Worm (Caenorhabditis elegans) whole organism, late embryonic: ENCODE results near the gene F38B2.2.

Source experiments
- C38D4.7 ChIP-seq: fragments of 200-800 bp; sonication (Bioruptor generic); optimal IDR thresholded peaks from 2 replicates; lab custom pipeline; 2018; ENCODE audit warnings: mild to moderate bottlenecking, missing genetic modification characterization, moderate library complexity, missing compliant biosample characterization
- K02D7.2 ChIP-seq: sonication (generic microtip); optimal IDR thresholded peaks from 2 replicates; lab custom pipeline; 2017; ENCODE audit warnings: mild to moderate bottlenecking, missing genetic modification characterization, missing compliant biosample characterization
- K09A11.1 ChIP-seq: sonication (generic microtip); optimal IDR thresholded peaks from 2 replicates; lab custom pipeline; 2017; ENCODE audit warnings: antibody characterized with exemption, mild to moderate bottlenecking, missing genetic modification characterization, missing compliant biosample characterization; ENCODE audit not compliant: insufficient read depth
- T23F11.4 ChIP-seq: fragments of 200-800 bp; sonication (Bioruptor generic); optimal IDR thresholded peaks from 2 replicates; lab custom pipeline; 2018; ENCODE audit warnings: mild to moderate bottlenecking, missing genetic modification characterization, missing compliant biosample characterization
- Y22D7AL.16 ChIP-seq: sonication (generic microtip); optimal IDR thresholded peaks from 2 replicates; lab custom pipeline; 2016; ENCODE audit warnings: missing genetic modification characterization, missing compliant biosample characterization
- ahr-1 ChIP-seq: sonication (generic microtip); optimal IDR thresholded peaks from 2 replicates; lab custom pipeline; 2016; ENCODE audit warnings: missing genetic modification characterization, missing compliant biosample characterization
- ama-1 ChIP-seq: fragments of 150-350 bp; optimal IDR thresholded peaks from 2 replicates; lab custom pipeline; 2014
- ceh-14 ChIP-seq: sonication (generic microtip); optimal IDR thresholded peaks from 2 replicates; lab custom pipeline; 2016; ENCODE audit warnings: missing genotype, missing genetic modification characterization, missing compliant biosample characterization
- ceh-2 ChIP-seq: sonication (generic microtip); optimal IDR thresholded peaks from 2 replicates; lab custom pipeline; 2016; ENCODE audit warnings: missing genotype, missing genetic modification characterization, missing compliant biosample characterization
- ceh-24 ChIP-seq: sonication (generic microtip); optimal IDR thresholded peaks from 2 replicates; lab custom pipeline; 2016; ENCODE audit warnings: mild to moderate bottlenecking, missing genetic modification characterization, missing compliant biosample characterization
- ceh-30 ChIP-seq: fragments of 150-350 bp; optimal IDR thresholded peaks from 2 replicates; lab custom pipeline; 2014; ENCODE audit warnings: missing biosample characterization, missing genetic modification characterization
- ceh-34 ChIP-seq: sonication (generic microtip); optimal IDR thresholded peaks from 2 replicates; lab custom pipeline; 2016; ENCODE audit warnings: mild to moderate bottlenecking, missing genetic modification characterization, missing compliant biosample characterization
- ceh-9 ChIP-seq: sonication (generic microtip); optimal IDR thresholded peaks from 2 replicates; lab custom pipeline; 2016; ENCODE audit warnings: mild to moderate bottlenecking, missing genetic modification characterization, inconsistent platforms, missing compliant biosample characterization
- che-1 ChIP-seq: sonication (generic microtip); optimal IDR thresholded peaks from 2 replicates; lab custom pipeline; 2016; ENCODE audit warnings: mild to moderate bottlenecking, missing genetic modification characterization, missing compliant biosample characterization
- dmd-4 ChIP-seq: sonication (generic microtip); optimal IDR thresholded peaks from 2 replicates; lab custom pipeline; 2016; ENCODE audit warnings: borderline replicate concordance, missing genetic modification characterization, missing compliant biosample characterization
- elt-2 ChIP-seq: sonication (generic microtip); optimal IDR thresholded peaks from 2 replicates; lab custom pipeline; 2016; ENCODE audit warnings: missing genetic modification reagents, missing genetic modification characterization, missing compliant biosample characterization
- elt-4 ChIP-seq: sonication (generic microtip); optimal IDR thresholded peaks from 2 replicates; lab custom pipeline; 2016; ENCODE audit warnings: missing genetic modification characterization, missing compliant biosample characterization
- fax-1 ChIP-seq: sonication (generic microtip); optimal IDR thresholded peaks from 2 replicates; lab custom pipeline; 2016; ENCODE audit warnings: missing genotype, missing genetic modification characterization, missing compliant biosample characterization
- fkh-10 ChIP-seq: fragments of 150-350 bp; optimal IDR thresholded peaks from 2 replicates; lab custom pipeline; 2014; ENCODE audit warnings: missing biosample characterization, missing genetic modification reagents, missing genetic modification characterization
- fkh-6 ChIP-seq: sonication (generic microtip); optimal IDR thresholded peaks from 2 replicates; lab custom pipeline; 2016; ENCODE audit warnings: missing genetic modification characterization, missing compliant biosample characterization
- gmeb-2 ChIP-seq: sonication (generic microtip); optimal IDR thresholded peaks from 2 replicates; lab custom pipeline; 2016; ENCODE audit warnings: missing genetic modification characterization, inconsistent platforms, missing compliant biosample characterization
- hlh-13 ChIP-seq: fragments of 200-800 bp; sonication (Bioruptor generic); optimal IDR thresholded peaks from 2 replicates; lab custom pipeline; 2018; ENCODE audit warnings: mild to moderate bottlenecking, missing genetic modification characterization, missing compliant biosample characterization
- hlh-15 ChIP-seq: sonication (generic microtip); optimal IDR thresholded peaks from 2 replicates; lab custom pipeline; 2016; ENCODE audit warnings: missing genetic modification characterization, missing compliant biosample characterization
- hlh-30 ChIP-seq: sonication (generic microtip); optimal IDR thresholded peaks from 2 replicates; lab custom pipeline; 2017; ENCODE audit warnings: antibody characterized with exemption, missing genetic modification characterization, missing compliant biosample characterization; ENCODE audit not compliant: insufficient read depth
- hlh-6 ChIP-seq: sonication (generic microtip); optimal IDR thresholded peaks from 2 replicates; lab custom pipeline; 2016; ENCODE audit warnings: missing genotype, missing genetic modification characterization, missing compliant biosample characterization
- lim-6 ChIP-seq: sonication (generic microtip); optimal IDR thresholded peaks from 2 replicates; lab custom pipeline; 2016; ENCODE audit warnings: missing genetic modification characterization, missing compliant biosample characterization
- mec-3 ChIP-seq: sonication (generic microtip); optimal IDR thresholded peaks from 2 replicates; lab custom pipeline; 2016; ENCODE audit warnings: borderline replicate concordance, missing genetic modification characterization, missing compliant biosample characterization
- nfya-1 ChIP-seq: sonication (generic microtip); optimal IDR thresholded peaks from 2 replicates; lab custom pipeline; 2017; ENCODE audit warnings: missing genetic modification characterization, mild to moderate bottlenecking, missing compliant biosample characterization, antibody characterized with exemption, moderate library complexity
- nhr-11 ChIP-seq: fragments of 150-350 bp; optimal IDR thresholded peaks from 2 replicates; lab custom pipeline; 2014; ENCODE audit warnings: missing biosample characterization, missing genetic modification characterization
- nhr-232 ChIP-seq: sonication (generic microtip); optimal IDR thresholded peaks from 2 replicates; lab custom pipeline; 2016; ENCODE audit warnings: missing genetic modification characterization, missing compliant biosample characterization
- npax-4 ChIP-seq: sonication (generic microtip); optimal IDR thresholded peaks from 2 replicates; lab custom pipeline; 2016; ENCODE audit warnings: missing genetic modification characterization, missing compliant biosample characterization
- pat-9 ChIP-seq: fragments of 200-800 bp; sonication (Bioruptor generic); optimal IDR thresholded peaks from 2 replicates; lab custom pipeline; 2018; ENCODE audit warnings: mild to moderate bottlenecking, missing genetic modification characterization, moderate library complexity, missing compliant biosample characterization
- pax-1 ChIP-seq: fragments of 150-350 bp; optimal IDR thresholded peaks from 2 replicates; lab custom pipeline; 2014; ENCODE audit warnings: missing biosample characterization, missing genetic modification characterization
- pha-2 ChIP-seq: sonication (generic microtip); optimal IDR thresholded peaks from 2 replicates; lab custom pipeline; 2017; ENCODE audit warnings: mild to moderate bottlenecking, missing genetic modification characterization, missing compliant biosample characterization
- pha-4 ChIP-seq: fragments of 150-350 bp; optimal IDR thresholded peaks from 2 replicates; lab custom pipeline; 2018; ENCODE audit warnings: missing biosample characterization, missing genetic modification reagents, missing genetic modification characterization
- rnt-1 ChIP-seq: sonication (generic microtip); optimal IDR thresholded peaks from 2 replicates; lab custom pipeline; 2016; ENCODE audit warnings: missing genetic modification characterization, missing compliant biosample characterization
- syd-9 ChIP-seq: sonication (generic microtip); optimal IDR thresholded peaks from 2 replicates; lab custom pipeline; 2016; ENCODE audit warnings: mild to moderate bottlenecking, missing genetic modification characterization, moderate library complexity, missing compliant biosample characterization
- tbx-7 ChIP-seq: sonication (generic microtip); optimal IDR thresholded peaks from 2 replicates; lab custom pipeline; 2016; ENCODE audit warnings: missing genotype, missing genetic modification characterization, missing compliant biosample characterization
- unc-42 ChIP-seq: sonication (generic microtip); optimal IDR thresholded peaks from 2 replicates; lab custom pipeline; 2016; ENCODE audit warnings: missing genotype, missing genetic modification characterization, missing compliant biosample characterization
- unc-55 ChIP-seq: sonication (generic microtip); optimal IDR thresholded peaks from 2 replicates; lab custom pipeline; 2017; ENCODE audit warnings: missing biosample characterization, missing genetic modification reagents, missing genetic modification characterization
- unc-86 ChIP-seq: sonication (generic microtip); optimal IDR thresholded peaks from 2 replicates; lab custom pipeline; 2016; ENCODE audit warnings: missing genetic modification characterization, missing compliant biosample characterization

Gene F38B2.2

DNA sequence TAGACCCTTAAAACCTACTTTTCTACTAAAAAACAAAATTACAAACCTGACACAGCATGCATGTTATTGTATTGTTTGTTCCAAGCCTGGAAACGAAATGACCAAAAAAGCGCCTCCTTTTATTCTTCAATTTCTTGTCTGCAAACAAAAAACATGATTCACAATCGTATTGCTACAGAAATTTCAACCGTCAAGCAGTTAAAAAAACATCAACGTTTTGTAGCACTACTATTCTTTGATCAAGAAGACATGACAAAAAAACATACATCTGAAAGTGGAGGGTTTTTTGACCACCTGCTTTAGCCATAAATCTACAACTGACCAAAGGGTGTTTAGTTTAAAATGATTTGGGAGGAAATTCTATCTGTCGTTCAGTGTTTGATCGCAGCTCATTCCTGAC is 2.0 kb upstream of the F38B2.2 start, which contains the start of gene F38B2.6:
F38B2.6 (minus strand) TSS at position 101 of the 400 bp plus-strand sequence.
- TF ChIP-seq ceh-24 (tag; lab: Kevin White, UChicago) (no peak), Y22D7AL.16 (no peak), hlh-30 (no peak), unc-42 (tag; lab: Kevin White, UChicago) (no peak), hlh-15 (tag; lab: Kevin White, UChicago) (no peak)

DNA sequence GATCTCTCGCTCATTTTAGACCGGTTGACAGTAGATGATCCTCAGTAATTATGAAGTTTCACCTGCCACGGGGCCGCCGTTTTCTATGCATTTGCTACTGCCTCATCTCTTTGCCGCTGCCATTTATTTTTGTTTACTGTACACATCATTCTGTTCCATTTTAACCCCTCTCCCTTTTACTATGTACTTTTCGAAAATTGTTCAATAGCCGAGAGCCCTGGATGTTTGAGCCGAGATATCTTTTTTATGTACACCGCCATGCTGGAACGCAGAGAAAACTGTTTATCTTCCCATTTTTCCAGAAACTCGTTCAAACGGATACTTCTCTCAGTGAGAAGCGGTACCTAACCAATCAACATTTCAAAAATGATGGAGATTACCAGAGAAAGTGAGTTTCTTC is 8.3 kb downstream of the F38B2.2 start, which contains the start of gene ifa-1:
ifa-1 (plus strand) TSS at position 301 of the 400 bp plus-strand sequence.
- TF ChIP-seq pha-2 (tag; lab: Kevin White, UChicago) (no peak), fkh-10 (GFP tag; lab: Kevin White, UChicago) (no peak), che-1 (tag; lab: Kevin White, UChicago) (no peak), fax-1 (tag; lab: Kevin White, UChicago) (no peak), nfya-1 (tag; lab: Kevin White, UChicago) (no peak), nhr-232 (tag; lab: Kevin White, UChicago) (no peak), gmeb-2 (tag; lab: Kevin White, UChicago) (no peak), rnt-1 (tag; lab: Kevin White, UChicago) (no peak), ceh-14 (tag; lab: Kevin White, UChicago) (no peak), ceh-24 (tag; lab: Kevin White, UChicago) (no peak), nhr-11 (tag; lab: Kevin White, UChicago) (no peak), unc-42 (tag; lab: Kevin White, UChicago) (no peak), tbx-7 (tag; lab: Kevin White, UChicago) (no peak), T23F11.4 (GFP tag; lab: Kevin White, UChicago) (no peak), ama-1 (no peak), unc-86 (tag; lab: Kevin White, UChicago) (no peak), mec-3 (tag; lab: Kevin White, UChicago) (no peak)

DNA sequence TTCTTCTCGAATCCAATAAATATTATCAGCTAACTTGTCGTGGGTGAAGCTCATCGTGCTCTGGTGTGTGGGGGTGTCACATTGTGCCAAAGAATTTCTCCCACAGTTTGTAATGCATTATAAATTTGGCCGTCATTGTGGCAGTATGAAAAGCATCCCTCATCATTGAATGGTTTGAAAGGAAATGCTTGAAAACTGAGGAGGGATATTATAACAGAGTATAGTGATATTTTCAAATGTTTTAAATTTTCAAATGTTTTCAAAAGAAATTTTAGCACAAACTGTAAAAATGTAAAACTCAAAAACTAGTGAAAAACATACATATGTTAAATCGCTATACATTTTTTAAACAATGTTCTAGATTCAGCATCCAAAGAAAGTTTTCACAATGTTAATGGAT is 10.2 kb downstream of the F38B2.2 start, which contains the start of gene C03A3.3:
C03A3.3 (minus strand) TSS at position 101 of the 400 bp plus-strand sequence.
- TF ChIP-seq ceh-9 (tag; lab: Kevin White, UChicago) (no peak), syd-9 (tag; lab: Kevin White, UChicago) (no peak), dmd-4 (tag; lab: Kevin White, UChicago) (no peak), tbx-7 (tag; lab: Kevin White, UChicago) (no peak), ceh-34 (tag; lab: Kevin White, UChicago) (no peak), T23F11.4 (GFP tag; lab: Kevin White, UChicago) (no peak), K09A11.1 (tag; lab: Kevin White, UChicago) (no peak)

DNA sequence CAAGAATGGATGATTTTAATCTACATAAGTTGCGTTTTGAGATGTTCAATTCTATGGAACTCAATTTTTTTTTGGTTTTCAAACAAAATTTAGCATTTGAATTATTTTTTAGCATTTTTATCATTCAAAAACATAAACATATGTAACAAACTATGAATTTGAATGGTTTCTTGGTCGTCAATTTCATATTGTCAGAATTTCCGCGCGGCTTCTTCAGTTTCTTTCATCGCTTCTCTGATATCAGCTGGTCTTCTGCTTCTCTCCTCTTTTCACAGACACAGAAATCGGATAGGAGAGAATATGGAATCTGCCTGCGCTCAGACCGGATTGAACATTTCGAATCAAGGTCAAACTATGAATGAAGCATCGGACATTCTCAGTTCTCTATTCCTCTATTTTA is 12.5 kb downstream of the F38B2.2 start, which contains the start of gene C03A3.9:
C03A3.9 (plus strand) TSS at position 301 of the 400 bp plus-strand sequence.
- no peak for TF ChIP-seq hlh-6 (tag; lab: Kevin White, UChicago)
- no peak for TF ChIP-seq npax-4
- no peak for TF ChIP-seq pat-9
- TF ChIP-seq ceh-34 (tag; lab: Kevin White, UChicago): no peak
- TF ChIP-seq elt-4 (tag; lab: Kevin White, UChicago): no peak
- TF ChIP-seq ceh-9 (tag; lab: Kevin White, UChicago): no peak
- TF ChIP-seq lim-6 (tag; lab: Kevin White, UChicago): no peak
- TF ChIP-seq fax-1 (tag; lab: Kevin White, UChicago): no peak
- no peak for TF ChIP-seq tbx-7 (tag; lab: Kevin White, UChicago)
- TF ChIP-seq hlh-30: no peak
- TF ChIP-seq hlh-13 (GFP tag; lab: Kevin White, UChicago): no peak
- TF ChIP-seq elt-2 (tag; lab: Kevin White, UChicago): no peak
- no peak for TF ChIP-seq fkh-6 (tag; lab: Kevin White, UChicago)

DNA sequence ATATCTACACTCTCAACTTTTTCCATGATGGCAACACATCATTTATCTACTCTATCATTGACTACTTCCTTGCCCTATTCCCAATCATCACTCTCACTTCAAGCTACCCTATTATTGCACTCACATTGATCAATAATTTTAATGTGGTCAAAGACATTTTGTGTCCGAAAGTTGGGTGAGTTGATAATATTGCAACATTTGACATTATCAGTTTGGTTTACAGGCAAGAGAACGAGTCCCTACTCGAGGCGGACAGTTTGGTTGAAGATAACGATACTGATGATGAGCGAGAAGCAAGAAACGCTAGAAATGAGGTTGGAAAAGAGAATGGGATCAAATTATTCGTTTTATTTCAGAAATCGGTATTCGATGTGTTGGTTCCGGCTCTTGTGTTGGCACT is 14.5 kb downstream of the F38B2.2 start:
- TF ChIP-seq hlh-6 (tag; lab: Kevin White, UChicago) (no peak), K09A11.1 (tag; lab: Kevin White, UChicago) (no peak), ceh-2 (no peak), ceh-30 (tag; lab: Kevin White, UChicago) (no peak), pax-1 (tag; lab: Kevin White, UChicago) (no peak), ahr-1 (tag; lab: Kevin White, UChicago) (no peak), unc-86 (tag; lab: Kevin White, UChicago) (no peak), C38D4.7 (GFP tag; lab: Kevin White, UChicago) (no peak), tbx-7 (tag; lab: Kevin White, UChicago) (no peak), K02D7.2 (tag; lab: Kevin White, UChicago) (no peak), unc-55 (GFP tag; lab: Kevin White, UChicago) (no peak), pha-4 (no peak), che-1 (tag; lab: Kevin White, UChicago) (no peak), nhr-11 (tag; lab: Kevin White, UChicago) (no peak)
